Worm (Caenorhabditis elegans) whole organism, L3 larva: ENCODE measurements around the gene ZK418.5.

Experiments
- R02D3.7 ChIP-seq: fragments of 150-350 bp; optimal IDR thresholded peaks from 2 replicates; lab custom pipeline; 2014; ENCODE audit warnings: missing biosample characterization, missing genetic modification characterization
- ceh-16 ChIP-seq: sonication (generic microtip); optimal IDR thresholded peaks from 2 replicates; lab custom pipeline; 2017; ENCODE audit warnings: missing biosample characterization, missing genetic modification characterization
- ceh-28 ChIP-seq: fragments of 150-350 bp; optimal IDR thresholded peaks from 2 replicates; lab custom pipeline; 2014; ENCODE audit warnings: missing biosample characterization, missing genetic modification reagents, missing genetic modification characterization
- ceh-82 ChIP-seq: fragments of 150-350 bp; optimal IDR thresholded peaks from 2 replicates; lab custom pipeline; 2014; ENCODE audit warnings: missing biosample characterization, missing genetic modification characterization
- daf-12 ChIP-seq: fragments of 150-350 bp; optimal IDR thresholded peaks from 2 replicates; lab custom pipeline; 2014; ENCODE audit warnings: missing biosample characterization, missing genetic modification reagents, missing genetic modification characterization
- egl-27 ChIP-seq: sonication (generic microtip); optimal IDR thresholded peaks from 4 replicates; lab custom pipeline; 2017; ENCODE audit warnings: missing biosample characterization, missing genetic modification reagents, missing genetic modification characterization
- egl-5 ChIP-seq: fragments of 150-350 bp; optimal IDR thresholded peaks from 2 replicates; lab custom pipeline; 2017; ENCODE audit warnings: missing biosample characterization, missing genetic modification reagents, missing genetic modification characterization, inconsistent platforms
- elt-2 ChIP-seq: sonication (generic microtip); optimal IDR thresholded peaks from 2 replicates; lab custom pipeline; 2016; ENCODE audit warnings: missing genetic modification reagents, mild to moderate bottlenecking, missing genetic modification characterization, missing compliant biosample characterization
- elt-3 ChIP-seq, 3 experiments: fragments of 150-350 bp in 1 of 3; sonication (generic microtip) in 2 of 3; optimal IDR thresholded peaks; 2 replicates in 2 of 3; 4 replicates in 1 of 3; lab custom pipeline; 2014 to 2017; ENCODE audit warnings: missing biosample characterization in 3 of 3, missing genetic modification characterization in 3 of 3
- eor-1 ChIP-seq, 2 experiments: fragments of 150-350 bp; optimal IDR thresholded peaks; 2 replicates each; lab custom pipeline; 2014 to 2018; ENCODE audit warnings: missing biosample characterization in 2 of 2, missing genetic modification characterization in 2 of 2
- fkh-2 ChIP-seq: fragments of 150-350 bp; optimal IDR thresholded peaks from 2 replicates; lab custom pipeline; 2014; ENCODE audit warnings: missing biosample characterization, missing genetic modification reagents, missing genetic modification characterization
- fos-1 ChIP-seq: fragments of 150-350 bp; optimal IDR thresholded peaks from 2 replicates; lab custom pipeline; 2014; ENCODE audit warnings: missing biosample characterization, missing genetic modification characterization
- hmg-11 ChIP-seq: sonication (generic microtip); optimal IDR thresholded peaks from 2 replicates; lab custom pipeline; 2016; ENCODE audit warnings: missing genetic modification characterization, missing compliant biosample characterization
- lin-15B ChIP-seq: fragments of 150-350 bp; optimal IDR thresholded peaks from 2 replicates; lab custom pipeline; 2014; ENCODE audit warnings: missing biosample characterization, missing genetic modification characterization
- lin-39 ChIP-seq: fragments of 150-350 bp; optimal IDR thresholded peaks from 2 replicates; lab custom pipeline; 2018; ENCODE audit warnings: missing biosample characterization, missing genetic modification reagents, missing genetic modification characterization
- nfya-1 ChIP-seq: sonication (generic microtip); optimal IDR thresholded peaks from 2 replicates; lab custom pipeline; 2017; ENCODE audit warnings: missing genetic modification characterization, mild to moderate bottlenecking, missing compliant biosample characterization, antibody characterized with exemption, moderate library complexity; ENCODE audit not compliant: insufficient read depth
- nhr-11 ChIP-seq: fragments of 150-350 bp; optimal IDR thresholded peaks from 2 replicates; lab custom pipeline; 2014; ENCODE audit warnings: missing biosample characterization, missing genetic modification characterization
- nhr-23 ChIP-seq: fragments of 150-350 bp; optimal IDR thresholded peaks from 2 replicates; lab custom pipeline; 2014; ENCODE audit warnings: missing biosample characterization, missing genetic modification reagents, missing genetic modification characterization
- nhr-237 ChIP-seq: fragments of 150-350 bp; optimal IDR thresholded peaks from 2 replicates; lab custom pipeline; 2014; ENCODE audit warnings: missing biosample characterization, missing genetic modification characterization
- nhr-25 ChIP-seq: sonication (generic microtip); optimal IDR thresholded peaks from 2 replicates; lab custom pipeline; 2017; ENCODE audit warnings: missing biosample characterization, missing genetic modification characterization
- nhr-28 ChIP-seq: fragments of 150-350 bp; optimal IDR thresholded peaks from 2 replicates; lab custom pipeline; 2014; ENCODE audit warnings: missing biosample characterization, missing genetic modification characterization
- nhr-43 ChIP-seq: sonication (generic microtip); optimal IDR thresholded peaks from 2 replicates; lab custom pipeline; 2016; ENCODE audit warnings: mild to moderate bottlenecking, missing genetic modification characterization, missing compliant biosample characterization; ENCODE audit not compliant: poor library complexity, severe bottlenecking
- pha-4 ChIP-seq: fragments of 150-350 bp; optimal IDR thresholded peaks from 2 replicates; lab custom pipeline; 2014; ENCODE audit warnings: missing biosample characterization, missing genetic modification reagents, missing genetic modification characterization
- pqm-1 ChIP-seq: fragments of 150-350 bp; optimal IDR thresholded peaks from 2 replicates; lab custom pipeline; 2017; ENCODE audit warnings: missing biosample characterization, missing genetic modification characterization, inconsistent platforms
- skn-1 ChIP-seq: fragments of 150-350 bp; optimal IDR thresholded peaks from 2 replicates; lab custom pipeline; 2014; ENCODE audit warnings: missing biosample characterization, missing genetic modification characterization
- snpc-4 ChIP-seq: fragments of 150-350 bp; optimal IDR thresholded peaks from 2 replicates; lab custom pipeline; 2014; ENCODE audit warnings: missing biosample characterization, missing genetic modification characterization
- unc-62 ChIP-seq: fragments of 150-350 bp; sonication (generic microtip); optimal IDR thresholded peaks from 4 replicates; lab custom pipeline; 2014; ENCODE audit warnings: missing biosample characterization, missing genetic modification reagents, missing genetic modification characterization
- ztf-11 ChIP-seq: fragments of 150-350 bp; optimal IDR thresholded peaks from 2 replicates; lab custom pipeline; 2014; ENCODE audit warnings: missing biosample characterization, missing genetic modification characterization
- ztf-4 ChIP-seq: fragments of 150-350 bp; optimal IDR thresholded peaks from 2 replicates; lab custom pipeline; 2014; ENCODE audit warnings: missing biosample characterization, missing genetic modification characterization

Gene ZK418.5

DNA sequence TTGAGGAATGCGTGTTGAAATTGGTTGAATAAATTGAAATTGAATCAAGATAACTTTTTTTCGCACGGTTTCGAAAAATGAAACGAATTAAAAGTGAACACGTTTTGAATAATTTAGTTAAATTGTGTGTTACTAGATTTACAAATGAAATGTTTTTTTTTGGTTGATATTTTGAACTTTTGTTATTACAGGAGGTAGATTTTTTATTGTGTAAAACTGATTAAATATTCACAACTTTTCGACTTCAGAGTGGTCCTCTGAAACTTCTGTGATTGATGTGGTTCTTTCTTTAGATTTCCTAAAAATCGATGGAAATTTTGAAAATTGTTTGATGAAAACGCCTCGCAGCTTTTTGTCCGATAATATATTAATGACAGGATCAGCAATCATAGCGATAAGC, 2.7 kb upstream of the ZK418.5 start, which contains the start of gene ZK418.13:
ZK418.13 (minus strand) TSS at position 101 of the 400 bp plus-strand sequence.
- TF ChIP-seq nhr-43 (tag; lab: Kevin White, UChicago) = no peak
- no peak for TF ChIP-seq ztf-11 (tag; lab: Kevin White, UChicago)
- TF ChIP-seq daf-12 (tag; lab: Kevin White, UChicago) = no peak
- TF ChIP-seq R02D3.7 (tag; lab: Kevin White, UChicago) = no peak
- TF ChIP-seq elt-3 (tag; optimal IDR thresholded peaks at IDR 0.05; lab: Kevin White, UChicago) = no peak
- TF ChIP-seq hmg-11 (tag; lab: Kevin White, UChicago) = no peak
- no peak for TF ChIP-seq ztf-4
- TF ChIP-seq nhr-11 = no peak
- TF ChIP-seq elt-2 (tag; lab: Kevin White, UChicago) = no peak
- no peak for TF ChIP-seq nhr-28 (tag; lab: Kevin White, UChicago)
- no peak for TF ChIP-seq fkh-2 (tag; lab: Kevin White, UChicago)
- no peak for TF ChIP-seq fos-1 (tag; lab: Kevin White, UChicago)
- no peak for TF ChIP-seq ceh-82 (tag; lab: Kevin White, UChicago)

DNA sequence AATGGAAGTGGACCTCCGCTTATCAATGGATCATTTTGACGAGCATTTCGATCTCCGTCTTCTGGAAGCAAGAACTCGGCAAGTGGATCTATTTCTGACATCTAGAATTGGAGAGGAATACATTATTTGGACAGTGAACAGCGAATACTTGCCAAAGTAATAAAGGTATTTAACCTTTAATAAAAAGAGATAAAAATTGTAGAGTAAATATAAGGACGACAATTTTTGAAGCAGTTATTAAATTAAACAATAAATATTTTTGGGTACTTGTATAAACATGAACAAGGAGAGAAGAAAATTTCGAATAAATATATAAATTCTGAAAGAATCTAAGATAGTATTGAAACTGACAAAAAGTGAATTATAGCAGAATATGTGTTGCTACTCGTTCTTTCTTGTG, 1.2 kb downstream of the ZK418.5 start, which contains the start of gene lin-37:
lin-37 (minus strand) TSS at position 101 of the 400 bp plus-strand sequence.
- no peak for TF ChIP-seq egl-27 (tag; lab: Kevin White, UChicago)
- TF ChIP-seq lin-39 (tag; lab: Kevin White, UChicago) = no peak
- no peak for TF ChIP-seq pqm-1 (tag; lab: Kevin White, UChicago)
- TF ChIP-seq eor-1 (tag; optimal IDR thresholded peaks at IDR 0.05; lab: Kevin White, UChicago) = no peak
- TF ChIP-seq skn-1 = no peak
- TF ChIP-seq ztf-11 (tag; lab: Kevin White, UChicago) = no peak
- no peak for TF ChIP-seq nhr-237 (tag; lab: Kevin White, UChicago)
- no peak for TF ChIP-seq lin-15B (tag; lab: Kevin White, UChicago)
- no peak for TF ChIP-seq elt-3 (tag; optimal IDR thresholded peaks at IDR 0.05; lab: Kevin White, UChicago)
- TF ChIP-seq egl-5 (tag; lab: Kevin White, UChicago) = no peak

DNA sequence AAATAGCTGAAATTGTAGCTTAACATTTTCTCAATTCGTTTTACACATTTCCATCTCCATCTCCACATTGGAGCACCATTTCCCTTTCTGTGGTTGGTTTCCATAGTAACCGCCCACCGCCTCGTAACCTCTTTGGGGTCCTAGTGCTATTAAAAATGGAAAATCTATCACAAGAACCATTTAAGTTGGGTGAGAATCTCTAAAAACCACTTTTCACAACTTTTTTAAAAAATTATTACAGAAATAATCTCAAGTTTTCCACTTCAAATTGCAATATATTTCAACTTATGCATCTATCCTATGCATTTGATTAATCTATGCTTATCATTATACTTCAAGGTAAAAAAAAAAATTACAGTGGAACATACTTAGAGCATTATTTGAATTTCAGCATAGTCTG, 3.7 kb downstream of the ZK418.5 start, which contains the start of gene tmem-17:
tmem-17 (plus strand) TSS at position 301 of the 400 bp plus-strand sequence.
- TF ChIP-seq ceh-16 (tag; lab: Kevin White, UChicago) (no peak), nhr-11 (no peak), lin-39 (tag; lab: Kevin White, UChicago) (no peak), daf-12 (tag; lab: Kevin White, UChicago) (no peak)

DNA sequence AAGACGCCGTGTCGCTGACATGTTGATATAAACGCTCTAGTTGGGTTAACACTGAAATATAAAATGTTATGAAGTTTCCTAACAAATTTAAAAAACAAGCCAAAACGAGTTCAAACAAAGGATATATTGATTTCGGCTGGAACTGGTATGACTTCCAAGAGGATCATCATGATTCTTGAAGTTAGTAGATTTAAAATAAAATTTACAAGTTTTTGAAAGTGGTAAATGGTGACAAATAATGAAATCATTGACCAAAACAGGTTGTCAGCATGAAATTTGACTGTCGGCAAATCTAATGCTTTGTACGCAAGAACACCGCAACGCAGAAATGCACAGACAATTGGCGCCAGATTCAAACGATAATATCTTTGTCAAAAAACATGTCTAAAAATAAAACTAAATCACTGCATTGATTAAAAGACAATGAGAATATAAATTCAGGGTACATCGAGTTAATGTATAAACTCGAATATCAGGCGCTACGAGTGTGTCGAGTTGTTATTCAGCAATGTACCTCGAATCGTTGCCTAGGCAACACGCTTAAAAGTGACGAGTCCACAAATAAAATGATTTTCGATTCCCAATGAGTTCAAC, 5.0 kb downstream of the ZK418.5 start, which contains the start of the genes ubc-18 and R01H2.8:
ubc-18 (minus strand) TSS at position 51 of the 594 bp plus-strand sequence.
R01H2.8 (plus strand) TSS at position 544 of the 594 bp plus-strand sequence.
- TF ChIP-seq ceh-28 (tag; lab: Kevin White, UChicago) (no peak), ceh-16 (tag; lab: Kevin White, UChicago) (no peak), nhr-237 (tag; lab: Kevin White, UChicago) (no peak), lin-39 (tag; lab: Kevin White, UChicago) (no peak), hmg-11 (tag; lab: Kevin White, UChicago) (peak; percentile 55), nhr-28 (tag; lab: Kevin White, UChicago) (no peak), pha-4 (tag; lab: Kevin White, UChicago) (peak; percentile 69), nfya-1 (tag; lab: Kevin White, UChicago) (peak; percentile 46), snpc-4 (tag; lab: Kevin White, UChicago) (peak; percentile 32), lin-15B (tag; lab: Kevin White, UChicago) (peak; percentile 52), ztf-4 (no peak), nhr-23 (tag; lab: Kevin White, UChicago) (peak; percentile 25)

DNA sequence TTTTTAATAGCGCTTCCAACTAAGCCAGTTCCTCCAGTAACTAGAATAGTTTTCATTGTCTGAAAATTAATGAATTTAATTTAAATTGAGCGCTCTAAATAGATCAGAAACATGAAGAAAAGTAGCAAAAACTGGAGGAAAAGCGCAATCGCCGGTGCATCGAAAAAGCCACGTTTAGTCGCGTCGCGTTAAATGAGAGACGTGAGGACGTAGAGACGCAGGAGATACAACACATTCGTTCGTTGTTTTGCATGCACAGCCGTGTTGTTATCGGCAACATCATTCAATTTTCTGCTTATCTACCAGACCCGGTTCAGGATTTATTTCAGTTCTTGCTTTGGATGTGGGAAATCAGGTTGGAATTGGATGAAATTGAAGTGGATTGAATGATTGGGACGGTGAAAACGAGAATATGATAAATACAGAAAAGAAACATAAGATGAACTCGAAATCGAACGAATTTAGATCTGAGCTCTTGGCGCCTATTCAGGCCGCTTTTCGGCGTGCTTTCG, 6.2 kb downstream of the ZK418.5 start, which contains the start of gene ger-1:
ger-1 (minus strand) TSS at position 93 of the 512 bp plus-strand sequence.
- TF ChIP-seq nfya-1 (tag; lab: Kevin White, UChicago) = no peak
- peak; percentile 23 for TF ChIP-seq elt-2 (tag; lab: Kevin White, UChicago)
- TF ChIP-seq, all 47 proteins: peak for 1

DNA sequence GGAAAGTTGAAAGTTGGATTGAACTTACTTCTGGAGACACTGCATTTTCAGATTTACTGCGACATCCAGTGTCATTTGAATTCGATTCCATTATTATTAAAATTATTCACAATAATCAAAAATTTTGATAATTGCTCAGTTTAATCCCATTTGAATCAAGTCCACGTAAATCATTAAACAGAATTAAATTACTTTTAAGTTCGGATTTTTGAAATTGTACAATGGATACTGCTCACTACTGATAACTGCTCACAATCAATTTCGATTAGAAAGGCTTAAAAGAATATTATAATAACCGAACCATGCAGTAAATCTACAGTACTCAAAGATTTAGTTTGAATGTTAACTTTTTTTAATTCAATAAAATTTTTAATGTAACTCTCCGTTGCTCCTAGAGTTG, 9.5 kb downstream of the ZK418.5 start, which contains the start of gene R01H2.4:
R01H2.4 (minus strand) TSS at position 101 of the 400 bp plus-strand sequence.
- TF ChIP-seq fkh-2 (tag; lab: Kevin White, UChicago) (no peak), eor-1 (tag; optimal IDR thresholded peaks at IDR 0.05; lab: Kevin White, UChicago) (no peak), unc-62 (no peak), nhr-25 (tag; lab: Kevin White, UChicago) (no peak), nfya-1 (tag; lab: Kevin White, UChicago) (no peak), R02D3.7 (tag; lab: Kevin White, UChicago) (no peak)
